Fruit fly (Drosophila melanogaster) Kc167 (cell line): ENCODE data around the gene brv3.

Source experiments
- Myc ChIP-seq: fragments of >200 bp; optimal IDR thresholded peaks from 2 replicates; lab custom pipeline; 2017; ENCODE audit warnings: missing external identifiers
- h ChIP-seq: fragments of >200 bp; optimal IDR thresholded peaks from 3 replicates; lab custom pipeline; 2018; ENCODE audit warnings: missing external identifiers
- ttk ChIP-seq: sonication (Bioruptor generic); optimal IDR thresholded peaks from 2 replicates; lab custom pipeline; 2017; ENCODE audit warnings: missing external identifiers

- no peak for TF ChIP-seq ttk (lab: Kevin White, UChicago)
- no peak for TF ChIP-seq h (lab: Kevin White, UChicago)
- no peak for TF ChIP-seq Myc (lab: Kevin White, UChicago)
Measured at dm6 chrX:2624525-2625006, at the start of gene brv3, which contains the start of gene Pi4KIIIalpha.
